Worm (Caenorhabditis elegans) whole organism, young adult: ENCODE measurements around the gene Y27F2A.10.

ENCODE experiments used
- B0019.2 ChIP-seq: fragments of 200-800 bp; sonication (Bioruptor generic); conservative IDR thresholded peaks from 2 replicates; pipeline ENCODE4 v1.3.6; 2022; ENCODE audit warnings: missing genetic modification reagents, missing genetic modification characterization, missing compliant biosample characterization
- C06A6.2 ChIP-seq: fragments of 200-800 bp; sonication (Bioruptor generic); conservative IDR thresholded peaks from 2 replicates; pipeline ENCODE4 v1.3.6; 2022; ENCODE audit warnings: missing genetic modification characterization, missing compliant biosample characterization
- F23B12.7 ChIP-seq: sonication (generic microtip); optimal IDR thresholded peaks from 2 replicates; lab custom pipeline; 2017; ENCODE audit warnings: missing genetic modification characterization, mild to moderate bottlenecking, missing compliant biosample characterization, antibody characterized with exemption, moderate library complexity; ENCODE audit not compliant: insufficient read depth
- F52B5.7 ChIP-seq: sonication (generic microtip); optimal IDR thresholded peaks from 2 replicates; lab custom pipeline; 2016; ENCODE audit warnings: mild to moderate bottlenecking, missing genetic modification characterization, missing compliant biosample characterization
- F55B11.4 ChIP-seq: sonication (generic microtip); optimal IDR thresholded peaks from 2 replicates; lab custom pipeline; 2016; ENCODE audit warnings: missing compliant biosample characterization, missing genetic modification characterization, borderline replicate concordance; ENCODE audit not compliant: insufficient read depth
- F57A8.1 ChIP-seq: fragments of 200-800 bp; sonication (Bioruptor generic); optimal IDR thresholded peaks from 2 replicates; lab custom pipeline; 2018; ENCODE audit warnings: mild to moderate bottlenecking, missing genetic modification characterization, moderate library complexity, missing compliant biosample characterization
- T07F8.4 ChIP-seq: sonication (generic microtip); optimal IDR thresholded peaks from 2 replicates; lab custom pipeline; 2016; ENCODE audit warnings: mild to moderate bottlenecking, missing genetic modification characterization, moderate library complexity, missing compliant biosample characterization
- Y53F4B.3 ChIP-seq: fragments of 200-800 bp; sonication (Bioruptor generic); IDR thresholded peaks from 2 replicates; pipeline ENCODE4 v1.3.6; 2022; ENCODE audit warnings: missing genetic modification reagents, missing genetic modification characterization, missing compliant biosample characterization
- Y56A3A.18 ChIP-seq: fragments of 200-800 bp; sonication (Bioruptor generic); IDR thresholded peaks from 2 replicates; pipeline ENCODE4 v1.3.6; 2022; ENCODE audit warnings: missing genetic modification reagents, missing genetic modification characterization, missing compliant biosample characterization
- bed-1 ChIP-seq: fragments of 200-800 bp; sonication (Bioruptor generic); IDR thresholded peaks from 2 replicates; pipeline ENCODE4 v1.3.6; 2022; ENCODE audit warnings: missing genetic modification reagents, missing genetic modification characterization, missing compliant biosample characterization
- cebp-1 ChIP-seq, 2 experiments: fragments of 200-800 bp in 1 of 2; sonication (Bioruptor generic) in 1 of 2; sonication (generic microtip) in 1 of 2; IDR thresholded peaks in 1 of 2; optimal IDR thresholded peaks in 1 of 2; 2 replicates each; pipeline versions ENCODE4 v1.3.6 to Lab custom; 2017 to 2022; ENCODE audit warnings: missing compliant biosample characterization in 2 of 2, missing genetic modification characterization in 2 of 2, mild to moderate bottlenecking in 1 of 2, missing genetic modification reagents in 1 of 2, moderate library complexity in 1 of 2
- cebp-2 ChIP-seq: fragments of 200-800 bp; sonication (Bioruptor generic); IDR thresholded peaks from 2 replicates; pipeline ENCODE4 v1.3.6; 2022; ENCODE audit warnings: missing genetic modification characterization, missing compliant biosample characterization
- ceh-27 ChIP-seq: fragments of 200-800 bp; sonication (Bioruptor generic); optimal IDR thresholded peaks from 2 replicates; lab custom pipeline; 2018; ENCODE audit warnings: mild to moderate bottlenecking, missing genetic modification characterization, moderate library complexity, missing compliant biosample characterization
- ceh-40 ChIP-seq: fragments of 200-800 bp; sonication (Bioruptor generic); IDR thresholded peaks from 2 replicates; pipeline ENCODE4 v1.3.6; 2022; ENCODE audit warnings: missing genetic modification characterization, missing compliant biosample characterization
- ceh-58 ChIP-seq: fragments of 200-800 bp; sonication (Bioruptor generic); IDR thresholded peaks from 2 replicates; pipeline ENCODE4 v1.3.6; 2022; ENCODE audit warnings: missing genetic modification characterization, missing compliant biosample characterization
- die-1 ChIP-seq: sonication (generic microtip); optimal IDR thresholded peaks from 2 replicates; lab custom pipeline; 2016; ENCODE audit warnings: missing genotype, mild to moderate bottlenecking, missing genetic modification characterization, missing compliant biosample characterization
- efl-1 ChIP-seq: fragments of 150-350 bp; optimal IDR thresholded peaks from 2 replicates; lab custom pipeline; 2014; ENCODE audit warnings: missing biosample characterization, missing genetic modification reagents, missing genetic modification characterization
- fkh-3 ChIP-seq: sonication (generic microtip); optimal IDR thresholded peaks from 2 replicates; lab custom pipeline; 2016; ENCODE audit warnings: mild to moderate bottlenecking, missing genetic modification characterization, missing compliant biosample characterization
- him-1 ChIP-seq: sonication (generic microtip); optimal IDR thresholded peaks from 2 replicates; lab custom pipeline; 2016; ENCODE audit warnings: missing genotype, missing genetic modification reagents, missing genetic modification characterization, missing compliant biosample characterization
- hmg-20 ChIP-seq: fragments of 200-800 bp; sonication (Bioruptor generic); IDR thresholded peaks from 2 replicates; pipeline ENCODE4 v1.3.6; 2022; ENCODE audit warnings: missing genetic modification reagents, missing genetic modification characterization, missing compliant biosample characterization
- hrde-1 ChIP-seq: sonication (generic microtip); optimal IDR thresholded peaks from 2 replicates; lab custom pipeline; 2016; ENCODE audit warnings: missing genetic modification characterization, mild to moderate bottlenecking, missing compliant biosample characterization, moderate library complexity, missing genotype, missing genetic modification reagents, borderline replicate concordance
- let-607 ChIP-seq, 2 experiments: fragments of 200-800 bp in 1 of 2; sonication (Bioruptor generic) in 1 of 2; sonication (generic microtip) in 1 of 2; optimal IDR thresholded peaks; 2 replicates each; lab custom pipeline; 2016 to 2018; ENCODE audit warnings: mild to moderate bottlenecking in 2 of 2, missing compliant biosample characterization in 2 of 2, missing genetic modification characterization in 2 of 2, moderate library complexity in 2 of 2, missing genotype in 1 of 2
- madf-6 ChIP-seq: fragments of 200-800 bp; sonication (Bioruptor generic); IDR thresholded peaks from 2 replicates; pipeline ENCODE4 v1.3.6; 2022; ENCODE audit warnings: missing genetic modification reagents, missing genetic modification characterization, missing compliant biosample characterization
- nfyb-1 ChIP-seq: fragments of 200-800 bp; sonication (Bioruptor generic); IDR thresholded peaks from 2 replicates; pipeline ENCODE4 v1.3.6; 2022; ENCODE audit warnings: missing genetic modification reagents, missing genetic modification characterization, missing compliant biosample characterization
- nhr-120 ChIP-seq: fragments of 200-800 bp; sonication (Bioruptor generic); IDR thresholded peaks from 2 replicates; pipeline ENCODE4 v1.3.6; 2022; ENCODE audit warnings: missing genetic modification characterization, missing compliant biosample characterization
- nhr-27 ChIP-seq: fragments of 200-800 bp; sonication (Bioruptor generic); optimal IDR thresholded peaks from 2 replicates; lab custom pipeline; 2018; ENCODE audit warnings: mild to moderate bottlenecking, missing genetic modification characterization, moderate library complexity, missing compliant biosample characterization
- sea-2 ChIP-seq: fragments of 200-800 bp; sonication (Bioruptor generic); IDR thresholded peaks from 2 replicates; pipeline ENCODE4 v1.3.6; 2022; ENCODE audit warnings: missing genetic modification characterization, missing compliant biosample characterization
- snpc-1.1 ChIP-seq: sonication (generic microtip); optimal IDR thresholded peaks from 2 replicates; lab custom pipeline; 2017; ENCODE audit warnings: missing genetic modification characterization, mild to moderate bottlenecking, missing compliant biosample characterization, antibody characterized with exemption, moderate library complexity, missing genotype, missing genetic modification reagents; ENCODE audit not compliant: insufficient read depth
- snpc-4 ChIP-seq, 5 experiments: fragments of 150-350 bp in 1 of 5; sonication (generic microtip) in 4 of 5; optimal IDR thresholded peaks; 2 replicates each; lab custom pipeline; 2014 to 2018; ENCODE audit warnings: missing genetic modification characterization in 5 of 5, missing biosample characterization in 3 of 5, antibody characterized with exemption in 2 of 5, mild to moderate bottlenecking in 2 of 5, missing compliant biosample characterization in 2 of 5, missing genotype in 2 of 5, moderate library complexity in 2 of 5, missing genetic modification reagents in 1 of 5
- unc-62 ChIP-seq: fragments of 150-350 bp; optimal IDR thresholded peaks from 2 replicates; lab custom pipeline; 2014; ENCODE audit warnings: missing biosample characterization, missing genetic modification reagents, missing genetic modification characterization
- zfh-2 ChIP-seq: fragments of 200-800 bp; sonication (Bioruptor generic); conservative IDR thresholded peaks from 2 replicates; pipeline ENCODE4 v1.3.6; 2022; ENCODE audit warnings: missing genetic modification reagents, missing genetic modification characterization, missing compliant biosample characterization

Y27F2A.10 gene

ce11 chrII:3170089-3170488 is 2.0 kb downstream of the Y27F2A.10 start, which contains the start of gene fbxc-55:
Gene fbxc-55, minus strand, starts transcription at chrII:3170189.
- no peak for TF ChIP-seq hmg-20 (GFP tag; lab: Robert Waterston, UW)
- TF ChIP-seq snpc-4 (GFP tag; optimal IDR thresholded peaks at IDR 0.05; lab: Kevin White, UChicago) = no peak
- no peak for TF ChIP-seq snpc-4 (tag; optimal IDR thresholded peaks at IDR 0.05; lab: Kevin White, UChicago)
- no peak for TF ChIP-seq efl-1 (GFP tag; lab: Kevin White, UChicago)
- no peak for TF ChIP-seq ceh-58 (GFP tag; lab: Robert Waterston, UW)
- no peak for TF ChIP-seq die-1 (tag; lab: Kevin White, UChicago)
- TF ChIP-seq F57A8.1 = no peak
- no peak for TF ChIP-seq ceh-27 (GFP tag; lab: Kevin White, UChicago)
- no peak for TF ChIP-seq cebp-1 (GFP tag; IDR thresholded peaks at IDR 0.05; lab: Robert Waterston, UW)
- no peak for TF ChIP-seq cebp-1 (tag; optimal IDR thresholded peaks at IDR 0.05; lab: Kevin White, UChicago)

ce11 chrII:3158985-3159384 is 13.1 kb downstream of the Y27F2A.10 start, which contains the start of gene sri-34:
Gene sri-34, minus strand, starts transcription at chrII:3159085.
- TF ChIP-seq cebp-2 (no peak), F23B12.7 (tag; lab: Kevin White, UChicago) (no peak), hrde-1 (no peak), nfyb-1 (GFP tag; lab: Robert Waterston, UW) (no peak), Y56A3A.18 (GFP tag; lab: Robert Waterston, UW) (no peak), ceh-58 (GFP tag; lab: Robert Waterston, UW) (no peak), sea-2 (GFP tag; lab: Robert Waterston, UW) (no peak), him-1 (tag; lab: Kevin White, UChicago) (no peak), zfh-2 (no peak), F55B11.4 (tag; lab: Kevin White, UChicago) (no peak), ceh-40 (GFP tag; lab: Robert Waterston, UW) (no peak), let-607 (tag; optimal IDR thresholded peaks at IDR 0.05; lab: Kevin White, UChicago) (no peak), nhr-27 (tag; lab: Kevin White, UChicago) (no peak), C06A6.2 (GFP tag; lab: Robert Waterston, UW) (no peak), bed-1 (no peak), hmg-20 (GFP tag; lab: Robert Waterston, UW) (no peak), Y53F4B.3 (GFP tag; lab: Robert Waterston, UW) (no peak), unc-62 (no peak), snpc-1.1 (tag; lab: Kevin White, UChicago) (no peak)
- TF ChIP-seq, all 124 proteins: peak for 0

ce11 chrII:3156749-3157148 is 15.3 kb downstream of the Y27F2A.10 start, which contains the start of gene sri-33:
Gene sri-33, minus strand, starts transcription at chrII:3156849.
- TF ChIP-seq B0019.2 (no peak), fkh-3 (no peak)

- TF ChIP-seq unc-62 = no peak
- TF ChIP-seq nhr-27 (tag; lab: Kevin White, UChicago) = no peak
- no peak for TF ChIP-seq F52B5.7 (tag; lab: Kevin White, UChicago)
- TF ChIP-seq madf-6 = no peak
- TF ChIP-seq nhr-120 (GFP tag; lab: Robert Waterston, UW) = no peak
- no peak for TF ChIP-seq T07F8.4
- TF ChIP-seq, all 124 proteins: peak for 0
Measured at ce11 chrII:3154383-3154782, 17.7 kb downstream of the Y27F2A.10 start, which contains the start of gene sri-32. Gene sri-32, minus strand, starts transcription at chrII:3154483.
